Worm (Caenorhabditis elegans) whole organism, L3 larva: ENCODE measurements around the gene fbxa-153.
"Not testable (repeated sequence)": the region's sequence is repeated elsewhere in the genome, so short reads cannot be mapped to it uniquely, and the experiment has no call there.

Source experiments
- ZK546.5 ChIP-seq: sonication (generic microtip); optimal IDR thresholded peaks from 2 replicates; lab custom pipeline; 2017; ENCODE audit warnings: missing biosample characterization, missing genetic modification characterization
- aly-2 ChIP-seq: fragments of 150-350 bp; optimal IDR thresholded peaks from 2 replicates; lab custom pipeline; 2014; ENCODE audit warnings: missing biosample characterization, missing genetic modification characterization
- ama-1 ChIP-seq: fragments of 150-350 bp; optimal IDR thresholded peaks from 2 replicates; lab custom pipeline; 2018
- ceh-16 ChIP-seq: sonication (generic microtip); optimal IDR thresholded peaks from 2 replicates; lab custom pipeline; 2017; ENCODE audit warnings: missing biosample characterization, missing genetic modification characterization
- ceh-28 ChIP-seq: fragments of 150-350 bp; optimal IDR thresholded peaks from 2 replicates; lab custom pipeline; 2014; ENCODE audit warnings: missing biosample characterization, missing genetic modification reagents, missing genetic modification characterization
- ceh-82 ChIP-seq: fragments of 150-350 bp; optimal IDR thresholded peaks from 2 replicates; lab custom pipeline; 2014; ENCODE audit warnings: missing biosample characterization, missing genetic modification characterization
- daf-12 ChIP-seq: fragments of 150-350 bp; optimal IDR thresholded peaks from 2 replicates; lab custom pipeline; 2014; ENCODE audit warnings: missing biosample characterization, missing genetic modification reagents, missing genetic modification characterization
- egl-27 ChIP-seq: sonication (generic microtip); optimal IDR thresholded peaks from 4 replicates; lab custom pipeline; 2017; ENCODE audit warnings: missing biosample characterization, missing genetic modification reagents, missing genetic modification characterization
- elt-2 ChIP-seq: sonication (generic microtip); optimal IDR thresholded peaks from 2 replicates; lab custom pipeline; 2016; ENCODE audit warnings: missing genetic modification reagents, mild to moderate bottlenecking, missing genetic modification characterization, missing compliant biosample characterization
- eor-1 ChIP-seq, 2 experiments: fragments of 150-350 bp; optimal IDR thresholded peaks; 2 replicates each; lab custom pipeline; 2014 to 2018; ENCODE audit warnings: missing biosample characterization in 2 of 2, missing genetic modification characterization in 2 of 2
- fkh-10 ChIP-seq: sonication (generic microtip); optimal IDR thresholded peaks from 2 replicates; lab custom pipeline; 2017; ENCODE audit warnings: missing biosample characterization, missing genetic modification reagents, missing genetic modification characterization
- fkh-2 ChIP-seq: fragments of 150-350 bp; optimal IDR thresholded peaks from 2 replicates; lab custom pipeline; 2014; ENCODE audit warnings: missing biosample characterization, missing genetic modification reagents, missing genetic modification characterization
- hmg-11 ChIP-seq: sonication (generic microtip); optimal IDR thresholded peaks from 2 replicates; lab custom pipeline; 2016; ENCODE audit warnings: missing genetic modification characterization, missing compliant biosample characterization
- jun-1 ChIP-seq: fragments of 150-350 bp; optimal IDR thresholded peaks from 2 replicates; lab custom pipeline; 2014; ENCODE audit warnings: missing biosample characterization, missing genetic modification reagents, missing genetic modification characterization
- lin-15B ChIP-seq: fragments of 150-350 bp; optimal IDR thresholded peaks from 2 replicates; lab custom pipeline; 2014; ENCODE audit warnings: missing biosample characterization, missing genetic modification characterization
- lin-39 ChIP-seq: fragments of 150-350 bp; optimal IDR thresholded peaks from 2 replicates; lab custom pipeline; 2018; ENCODE audit warnings: missing biosample characterization, missing genetic modification reagents, missing genetic modification characterization
- mml-1 ChIP-seq: fragments of 150-350 bp; sonication (generic microtip); optimal IDR thresholded peaks from 3 replicates; lab custom pipeline; 2014; ENCODE audit warnings: missing biosample characterization, missing genetic modification characterization
- nfya-1 ChIP-seq: sonication (generic microtip); optimal IDR thresholded peaks from 2 replicates; lab custom pipeline; 2017; ENCODE audit warnings: missing genetic modification characterization, mild to moderate bottlenecking, missing compliant biosample characterization, antibody characterized with exemption, moderate library complexity; ENCODE audit not compliant: insufficient read depth
- nhr-11 ChIP-seq: fragments of 150-350 bp; optimal IDR thresholded peaks from 2 replicates; lab custom pipeline; 2014; ENCODE audit warnings: missing biosample characterization, missing genetic modification characterization
- nhr-12 ChIP-seq: fragments of 150-350 bp; optimal IDR thresholded peaks from 2 replicates; lab custom pipeline; 2014; ENCODE audit warnings: missing biosample characterization, missing genetic modification characterization
- nhr-237 ChIP-seq: fragments of 150-350 bp; optimal IDR thresholded peaks from 2 replicates; lab custom pipeline; 2014; ENCODE audit warnings: missing biosample characterization, missing genetic modification characterization
- nhr-25 ChIP-seq: sonication (generic microtip); optimal IDR thresholded peaks from 2 replicates; lab custom pipeline; 2017; ENCODE audit warnings: missing biosample characterization, missing genetic modification characterization
- nhr-28 ChIP-seq: fragments of 150-350 bp; optimal IDR thresholded peaks from 2 replicates; lab custom pipeline; 2014; ENCODE audit warnings: missing biosample characterization, missing genetic modification characterization
- nhr-43 ChIP-seq: sonication (generic microtip); optimal IDR thresholded peaks from 2 replicates; lab custom pipeline; 2016; ENCODE audit warnings: mild to moderate bottlenecking, missing genetic modification characterization, missing compliant biosample characterization; ENCODE audit not compliant: poor library complexity, severe bottlenecking
- nhr-67 ChIP-seq: fragments of 150-350 bp; optimal IDR thresholded peaks from 2 replicates; lab custom pipeline; 2014; ENCODE audit warnings: missing biosample characterization, missing genetic modification characterization
- pha-4 ChIP-seq: fragments of 150-350 bp; optimal IDR thresholded peaks from 2 replicates; lab custom pipeline; 2014; ENCODE audit warnings: missing biosample characterization, missing genetic modification reagents, missing genetic modification characterization
- pqm-1 ChIP-seq: fragments of 150-350 bp; optimal IDR thresholded peaks from 2 replicates; lab custom pipeline; 2017; ENCODE audit warnings: missing biosample characterization, missing genetic modification characterization, inconsistent platforms
- sea-2 ChIP-seq: fragments of 150-350 bp; sonication (generic microtip); optimal IDR thresholded peaks from 4 replicates; lab custom pipeline; 2014; ENCODE audit warnings: missing biosample characterization, missing genetic modification reagents, missing genetic modification characterization
- skn-1 ChIP-seq: fragments of 150-350 bp; optimal IDR thresholded peaks from 2 replicates; lab custom pipeline; 2014; ENCODE audit warnings: missing biosample characterization, missing genetic modification characterization
- tbx-2 ChIP-seq: sonication (generic microtip); optimal IDR thresholded peaks from 2 replicates; lab custom pipeline; 2016; ENCODE audit warnings: mild to moderate bottlenecking, missing genetic modification characterization, missing compliant biosample characterization
- unc-62 ChIP-seq: fragments of 150-350 bp; sonication (generic microtip); optimal IDR thresholded peaks from 4 replicates; lab custom pipeline; 2014; ENCODE audit warnings: missing biosample characterization, missing genetic modification reagents, missing genetic modification characterization
- zag-1 ChIP-seq: fragments of 150-350 bp; optimal IDR thresholded peaks from 2 replicates; lab custom pipeline; 2014; ENCODE audit warnings: missing biosample characterization, missing genetic modification characterization
- ztf-11 ChIP-seq: fragments of 150-350 bp; optimal IDR thresholded peaks from 2 replicates; lab custom pipeline; 2014; ENCODE audit warnings: missing biosample characterization, missing genetic modification characterization
- ztf-4 ChIP-seq: fragments of 150-350 bp; optimal IDR thresholded peaks from 2 replicates; lab custom pipeline; 2014; ENCODE audit warnings: missing biosample characterization, missing genetic modification characterization

Gene fbxa-153

ce11 chrV:15647536-15648085 lies 37.4 kb upstream of the fbxa-153 start, which contains the start of the genes C55A1.7 and C55A1.6:
Gene C55A1.7, minus strand, starts transcription at chrV:15647636.
Gene C55A1.6, plus strand, starts transcription at chrV:15648035.
- peak; percentile 58 for TF ChIP-seq pha-4

DNA sequence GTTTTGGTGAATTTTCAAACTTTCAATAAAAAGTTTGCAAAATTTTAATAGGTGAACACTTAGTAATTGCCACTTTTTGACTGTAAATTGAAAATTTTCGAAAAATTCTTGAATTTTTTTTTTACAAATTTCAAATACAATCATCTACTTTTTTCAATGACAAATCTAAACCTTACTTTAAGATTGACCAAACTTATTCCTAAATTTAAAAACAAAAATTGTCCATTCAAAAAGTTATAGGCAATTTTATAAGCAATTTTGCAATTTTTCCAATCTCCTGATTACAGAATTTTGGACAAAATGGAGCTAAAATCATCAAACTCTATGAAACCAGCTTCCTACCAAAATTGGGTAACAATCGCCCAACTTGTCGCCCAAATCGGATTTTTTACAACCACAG lies 34.4 kb upstream of the fbxa-153 start, which contains the start of gene str-23:
Gene str-23 (plus strand): TSS at position 301 of the 400 bp plus-strand sequence.
- TF ChIP-seq ztf-4 (tag; lab: Kevin White, UChicago) (no peak), ama-1 (lab: Kevin White, UChicago) (no peak), nhr-25 (tag; lab: Kevin White, UChicago) (no peak), aly-2 (tag; lab: Kevin White, UChicago) (no peak), ceh-28 (tag; lab: Kevin White, UChicago) (no peak), egl-27 (tag; lab: Kevin White, UChicago) (no peak), fkh-2 (tag; lab: Kevin White, UChicago) (no peak), eor-1 (tag; optimal IDR thresholded peaks at IDR 0.05; lab: Kevin White, UChicago) (no peak), skn-1 (tag; lab: Kevin White, UChicago) (no peak), unc-62 (no peak), lin-39 (tag; lab: Kevin White, UChicago) (no peak), tbx-2 (no peak)

ce11 chrV:15643192-15643591 lies 33.0 kb upstream of the fbxa-153 start, which contains the start of gene C55A1.4:
Gene C55A1.4, minus strand, starts transcription at chrV:15643292.
- not testable (repeated sequence) for TF ChIP-seq pha-4; nhr-43 (tag; lab: Kevin White, UChicago); nhr-237 (tag; lab: Kevin White, UChicago)

DNA sequence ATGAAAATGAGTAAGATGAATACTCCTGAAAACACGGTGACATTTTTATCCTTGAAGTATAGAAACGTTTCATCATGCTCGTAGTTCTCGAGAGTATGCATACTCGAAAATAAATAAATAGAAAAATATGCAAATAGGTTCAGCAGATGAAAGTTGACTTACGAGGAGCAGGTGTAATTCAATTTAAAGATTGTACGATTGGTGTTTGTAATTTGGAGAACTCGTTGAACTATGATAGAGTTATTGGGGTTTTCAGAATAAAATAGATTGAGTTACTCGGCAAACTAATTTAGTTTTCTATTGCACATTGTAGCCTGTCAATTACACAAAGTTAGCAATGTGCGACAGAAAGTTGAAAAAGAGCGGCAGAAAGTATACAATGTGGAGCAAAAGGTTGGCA lies 28.7 kb upstream of the fbxa-153 start, which contains the start of gene srz-44:
Gene srz-44 (minus strand): TSS at position 101 of the 400 bp plus-strand sequence.
- TF ChIP-seq ceh-82 (tag; lab: Kevin White, UChicago) (no peak), pha-4 (no peak), elt-2 (tag; lab: Kevin White, UChicago) (no peak), jun-1 (no peak), pqm-1 (tag; lab: Kevin White, UChicago) (no peak), mml-1 (tag; lab: Kevin White, UChicago) (no peak)

DNA sequence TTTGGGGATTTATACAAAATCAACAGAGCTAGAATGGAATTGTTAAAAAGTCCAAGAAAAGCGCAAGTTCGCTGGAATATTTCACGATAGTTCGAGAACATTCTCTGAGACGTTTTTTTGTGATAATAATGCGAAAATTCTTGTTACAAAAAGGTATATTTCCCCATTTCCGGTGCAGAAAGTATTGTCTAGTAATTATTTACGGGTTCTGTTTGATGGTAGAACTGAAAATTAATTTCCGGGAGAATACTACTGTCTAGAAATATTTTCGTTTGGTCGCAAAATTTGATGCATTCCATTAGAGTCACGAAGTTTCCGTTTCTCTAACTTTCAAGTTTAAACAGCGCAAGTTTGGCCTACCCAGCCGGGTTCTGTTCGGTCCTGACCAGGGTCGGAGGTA lies 19.4 kb upstream of the fbxa-153 start, which contains the start of gene str-248:
Gene str-248 (minus strand): TSS at position 101 of the 400 bp plus-strand sequence.
- TF ChIP-seq nhr-237 (tag; lab: Kevin White, UChicago) (no peak), sea-2 (GFP tag; lab: Kevin White, UChicago) (no peak), nhr-11 (tag; lab: Kevin White, UChicago) (no peak), nhr-12 (tag; lab: Kevin White, UChicago) (no peak), nhr-67 (tag; lab: Kevin White, UChicago) (no peak), lin-15B (no peak), ceh-16 (tag; lab: Kevin White, UChicago) (no peak), daf-12 (tag; lab: Kevin White, UChicago) (no peak), nfya-1 (no peak), fkh-10 (no peak), ztf-11 (tag; lab: Kevin White, UChicago) (no peak), fkh-2 (tag; lab: Kevin White, UChicago) (no peak), nhr-28 (no peak), lin-39 (tag; lab: Kevin White, UChicago) (no peak), zag-1 (tag; lab: Kevin White, UChicago) (no peak), ZK546.5 (no peak), nhr-25 (tag; lab: Kevin White, UChicago) (no peak), hmg-11 (no peak), ceh-28 (tag; lab: Kevin White, UChicago) (no peak), jun-1 (no peak)
- TF ChIP-seq, all 47 proteins: peak for 0
